Worm (Caenorhabditis elegans): ENCODE data around the gene Y54F10AR.2.

- TF ChIP-seq nhr-237 (tag; optimal IDR thresholded peaks at IDR 0.05): no peak
- TF ChIP-seq unc-62 (GFP tag; optimal IDR thresholded peaks at IDR 0.05): no peak
- TF ChIP-seq nhr-12 (tag; optimal IDR thresholded peaks at IDR 0.05): no peak
- TF ChIP-seq pha-4 (tag; optimal IDR thresholded peaks at IDR 0.05): no peak
- no peak for TF ChIP-seq ces-1 (GFP tag; optimal IDR thresholded peaks at IDR 0.05)
- TF ChIP-seq nhr-76 (tag; optimal IDR thresholded peaks at IDR 0.05): no peak
- no peak for TF ChIP-seq nhr-2 (tag; optimal IDR thresholded peaks at IDR 0.05)
- TF ChIP-seq M03D4.4 (tag; optimal IDR thresholded peaks at IDR 0.05): no peak
- no peak for TF ChIP-seq elt-1 (tag; optimal IDR thresholded peaks at IDR 0.05; ENCODE audit: borderline replicate concordance, insufficient read depth)
- no peak for TF ChIP-seq mep-1 (tag; optimal IDR thresholded peaks at IDR 0.05)
These were observed at the start of gene Y54F10AR.2 for ce11 chrIII:2571447-2571846.

Data from whole organism, mixed stage, embryonic.